Fruit fly (Drosophila melanogaster): Measurements from ENCODE around the gene Hand.

Hand gene

DNA sequence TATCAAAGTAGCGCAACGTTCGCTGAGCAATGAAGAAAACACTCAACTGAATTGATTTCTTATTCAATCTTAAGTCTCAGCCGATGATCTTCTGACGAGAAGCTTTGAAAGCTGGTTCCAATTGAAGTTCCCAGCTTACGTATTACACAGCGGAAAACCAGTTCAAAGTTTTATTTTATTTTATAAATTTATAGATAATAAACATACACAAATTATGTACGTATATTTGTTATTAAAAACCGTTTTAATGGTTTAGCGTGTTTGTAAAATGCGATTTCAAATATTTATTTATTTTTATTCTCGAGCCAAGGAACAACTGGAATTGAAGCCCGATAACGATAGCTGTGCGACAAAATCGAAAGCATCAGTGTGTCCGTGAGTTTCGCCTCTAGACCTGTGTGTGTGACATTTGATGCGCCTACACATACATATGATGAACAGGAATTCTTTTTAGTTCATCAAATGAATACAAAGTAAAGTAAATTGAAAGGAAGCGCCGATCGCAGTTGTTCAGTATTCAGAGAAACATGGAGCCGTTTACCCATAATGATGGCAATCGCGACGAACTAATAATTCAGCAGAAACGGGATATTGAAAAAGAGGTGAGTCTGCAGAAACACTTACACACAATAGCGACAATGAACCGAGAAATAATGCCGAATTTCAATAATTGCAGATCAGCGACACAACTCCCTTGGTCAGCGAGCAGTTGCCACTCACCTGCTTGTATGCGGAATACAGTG, 11.5 kb upstream of the Hand start, which contains the start of the genes CG5390 and CG4968:
CG5390 (minus strand) TSS at position 77 of the 743 bp plus-strand sequence.
CG4968 (plus strand) TSS at position 405 of the 743 bp plus-strand sequence.
- no peak for TF ChIP-seq Dll (optimal IDR thresholded peaks at IDR 0.05)
- no peak for TF ChIP-seq psq (optimal IDR thresholded peaks at IDR 0.05)
- TF ChIP-seq EcR (GFP tag; optimal IDR thresholded peaks at IDR 0.05) = no peak
- no peak for TF ChIP-seq CG8478 (optimal IDR thresholded peaks at IDR 0.05)
- no peak for TF ChIP-seq pan (optimal IDR thresholded peaks at IDR 0.05)
- no peak for TF ChIP-seq usp (GFP tag; optimal IDR thresholded peaks at IDR 0.05)

DNA sequence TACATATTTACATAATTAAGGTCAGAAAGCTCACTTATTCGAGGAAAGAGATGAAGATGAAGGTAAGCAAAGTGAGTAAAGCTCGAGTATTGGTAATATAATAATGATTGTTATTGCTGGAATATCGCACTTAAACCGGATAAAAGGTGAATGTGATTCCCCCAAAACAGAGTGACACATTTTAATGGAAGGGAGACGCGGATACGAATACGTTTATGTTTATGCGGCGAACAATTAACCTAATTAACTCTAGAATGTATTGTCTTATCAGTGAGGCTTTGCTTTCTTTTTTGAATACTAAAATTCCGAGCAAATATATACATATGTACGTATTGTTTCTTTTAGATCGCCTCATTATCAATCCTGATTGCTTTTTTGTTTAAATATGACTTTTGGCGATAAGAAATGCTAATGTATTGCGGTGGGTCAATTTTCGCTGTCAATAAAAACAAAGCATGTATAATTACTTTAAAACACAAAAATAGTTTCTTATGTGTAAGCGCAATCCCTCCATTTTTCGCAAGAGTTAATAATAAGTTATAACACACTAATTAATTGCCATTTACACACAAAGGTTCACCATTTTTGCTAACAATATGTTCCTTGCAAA, 10.5 kb upstream of the Hand start:
- TF ChIP-seq EcR (GFP tag; optimal IDR thresholded peaks at IDR 0.05) (no peak), CG8478 (optimal IDR thresholded peaks at IDR 0.05) (no peak), usp (GFP tag; optimal IDR thresholded peaks at IDR 0.05) (no peak), Dll (optimal IDR thresholded peaks at IDR 0.05) (no peak), psq (optimal IDR thresholded peaks at IDR 0.05) (no peak), pan (optimal IDR thresholded peaks at IDR 0.05) (no peak)

DNA sequence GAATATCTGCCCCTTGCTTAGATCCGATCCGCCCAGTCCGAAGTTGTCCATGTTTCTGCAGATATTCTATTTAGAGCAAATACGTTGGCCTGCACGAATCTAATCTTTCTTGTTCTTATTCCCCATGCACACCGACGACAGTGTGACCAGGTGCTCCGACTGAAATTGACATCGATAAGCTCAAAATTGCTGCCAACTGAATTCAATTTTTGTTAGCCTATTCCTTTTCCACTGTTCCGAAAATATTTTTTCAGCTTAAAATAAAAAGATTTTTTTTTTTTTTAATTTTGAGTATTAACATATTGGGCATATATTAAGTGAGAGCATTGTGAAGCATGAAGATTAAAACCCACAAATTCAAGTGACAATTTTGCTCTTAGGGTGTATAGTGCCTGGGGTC, 8.6 kb upstream of the Hand start, which contains the start of gene nmd:
nmd (minus strand) TSS at position 162 of the 400 bp plus-strand sequence.
- TF ChIP-seq Dll (optimal IDR thresholded peaks at IDR 0.05) = no peak
- TF ChIP-seq pan (optimal IDR thresholded peaks at IDR 0.05) = no peak
- no peak for TF ChIP-seq psq (optimal IDR thresholded peaks at IDR 0.05)
- TF ChIP-seq CG8478 (optimal IDR thresholded peaks at IDR 0.05) = no peak
- TF ChIP-seq EcR (GFP tag; optimal IDR thresholded peaks at IDR 0.05) = no peak
- no peak for TF ChIP-seq usp (GFP tag; optimal IDR thresholded peaks at IDR 0.05)

DNA sequence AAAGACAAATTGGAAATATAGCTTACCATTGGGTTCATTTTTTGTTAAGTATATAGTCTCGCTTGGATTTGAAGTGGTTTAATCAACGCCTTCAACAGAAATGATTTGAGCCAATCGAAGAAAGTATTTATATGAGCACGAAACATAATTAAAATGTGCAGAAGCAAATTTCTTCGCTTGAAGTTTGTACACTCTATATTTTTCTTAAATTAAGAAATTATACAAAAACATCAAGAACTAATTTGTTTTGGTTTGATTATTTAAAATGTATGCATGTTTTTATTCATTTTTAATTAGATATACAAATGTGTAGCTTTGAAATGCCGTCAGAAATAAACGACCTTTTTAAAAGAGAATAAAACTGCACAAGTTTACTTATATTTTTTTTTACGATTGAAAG, 6.7 kb upstream of the Hand start, which contains the start of gene CG13138:
CG13138 (minus strand) TSS at position 101 of the 400 bp plus-strand sequence.
- TF ChIP-seq CG8478 (optimal IDR thresholded peaks at IDR 0.05) (no peak), psq (optimal IDR thresholded peaks at IDR 0.05) (no peak), usp (GFP tag; optimal IDR thresholded peaks at IDR 0.05) (no peak), Dll (optimal IDR thresholded peaks at IDR 0.05) (no peak), pan (optimal IDR thresholded peaks at IDR 0.05) (no peak), EcR (GFP tag; optimal IDR thresholded peaks at IDR 0.05) (no peak)

DNA sequence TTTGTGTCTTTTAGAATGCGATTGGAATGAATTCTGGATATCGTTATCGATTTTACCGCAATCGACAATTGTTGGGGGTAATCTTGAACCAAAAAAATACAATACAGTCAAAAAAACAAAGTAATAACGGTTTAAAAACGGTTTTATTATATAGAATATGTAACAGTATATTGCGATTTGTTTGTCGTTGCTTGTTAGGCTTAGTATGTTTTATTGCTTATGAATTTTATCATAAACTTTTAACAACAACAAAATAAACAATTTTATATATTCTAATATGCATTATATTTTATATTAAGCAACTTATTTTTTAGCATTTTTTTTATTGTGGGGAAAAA, 4.6 kb upstream of the Hand start, which contains the start of gene CYLD:
CYLD (minus strand) TSS at position 38 of the 338 bp plus-strand sequence.
- TF ChIP-seq EcR (GFP tag; optimal IDR thresholded peaks at IDR 0.05) (no peak), pan (optimal IDR thresholded peaks at IDR 0.05) (no peak), Dll (optimal IDR thresholded peaks at IDR 0.05) (no peak), usp (GFP tag; optimal IDR thresholded peaks at IDR 0.05) (no peak), CG8478 (optimal IDR thresholded peaks at IDR 0.05) (no peak), psq (optimal IDR thresholded peaks at IDR 0.05) (no peak)

DNA sequence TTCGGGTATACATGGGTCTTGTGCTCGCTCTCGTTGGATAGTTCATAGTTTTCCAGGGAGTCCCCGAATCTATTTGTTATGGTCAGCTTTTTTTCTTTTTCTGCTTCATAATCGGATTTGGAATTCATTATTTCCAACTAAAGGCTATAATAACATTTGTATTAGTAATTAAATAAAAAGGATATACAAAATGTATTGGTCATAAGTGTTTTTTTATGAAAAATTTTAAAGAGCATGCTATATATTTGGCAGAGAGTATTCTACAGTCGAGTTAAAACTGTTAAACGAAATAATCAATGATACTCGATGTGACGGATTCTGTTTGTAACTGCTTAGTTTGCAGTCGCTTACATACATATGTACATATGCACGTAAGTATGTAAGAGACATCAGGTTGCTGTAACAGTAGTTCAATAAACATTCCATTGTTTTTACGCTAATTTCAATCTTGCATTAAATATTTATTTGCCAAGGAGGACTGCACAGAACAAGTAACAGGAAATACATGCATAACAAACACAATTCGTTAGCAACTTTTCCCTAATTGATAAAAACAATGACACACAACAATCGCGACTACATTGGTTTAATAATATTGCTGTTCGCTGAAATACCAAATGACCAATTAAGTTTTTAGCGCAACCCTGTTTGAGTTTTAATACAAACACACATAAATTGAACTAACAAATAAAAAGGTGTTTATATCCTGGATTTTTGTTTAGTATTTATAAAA, 4.1 kb upstream of the Hand start:
- no peak for TF ChIP-seq Dll (optimal IDR thresholded peaks at IDR 0.05)
- TF ChIP-seq EcR (GFP tag; optimal IDR thresholded peaks at IDR 0.05) = no peak
- TF ChIP-seq pan (optimal IDR thresholded peaks at IDR 0.05) = no peak
- no peak for TF ChIP-seq usp (GFP tag; optimal IDR thresholded peaks at IDR 0.05)
- TF ChIP-seq psq (optimal IDR thresholded peaks at IDR 0.05) = no peak
- TF ChIP-seq CG8478 (optimal IDR thresholded peaks at IDR 0.05) = no peak

DNA sequence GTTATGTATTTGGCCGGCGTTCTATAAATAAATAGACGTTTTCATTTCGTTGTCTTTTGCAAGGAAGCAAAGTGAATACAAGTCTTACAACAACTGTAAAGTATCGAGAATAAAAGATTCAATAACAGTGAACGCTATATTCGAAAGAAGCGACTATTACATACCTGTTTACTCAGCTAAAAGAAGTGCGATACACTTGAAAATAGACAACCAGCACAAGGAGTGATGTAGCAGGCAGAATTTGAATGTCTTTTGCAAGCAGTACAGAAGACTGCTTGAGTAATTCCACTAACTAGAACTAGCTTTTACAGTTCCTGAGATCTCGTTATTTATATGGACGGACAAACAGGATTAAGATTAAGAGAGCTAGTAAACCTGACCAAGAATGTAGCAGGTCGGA, 3.1 kb upstream of the Hand start:
- TF ChIP-seq psq (optimal IDR thresholded peaks at IDR 0.05) (no peak), CG8478 (optimal IDR thresholded peaks at IDR 0.05) (no peak), Dll (optimal IDR thresholded peaks at IDR 0.05) (no peak), EcR (GFP tag; optimal IDR thresholded peaks at IDR 0.05) (no peak), pan (optimal IDR thresholded peaks at IDR 0.05) (no peak), usp (GFP tag; optimal IDR thresholded peaks at IDR 0.05) (no peak)

DNA sequence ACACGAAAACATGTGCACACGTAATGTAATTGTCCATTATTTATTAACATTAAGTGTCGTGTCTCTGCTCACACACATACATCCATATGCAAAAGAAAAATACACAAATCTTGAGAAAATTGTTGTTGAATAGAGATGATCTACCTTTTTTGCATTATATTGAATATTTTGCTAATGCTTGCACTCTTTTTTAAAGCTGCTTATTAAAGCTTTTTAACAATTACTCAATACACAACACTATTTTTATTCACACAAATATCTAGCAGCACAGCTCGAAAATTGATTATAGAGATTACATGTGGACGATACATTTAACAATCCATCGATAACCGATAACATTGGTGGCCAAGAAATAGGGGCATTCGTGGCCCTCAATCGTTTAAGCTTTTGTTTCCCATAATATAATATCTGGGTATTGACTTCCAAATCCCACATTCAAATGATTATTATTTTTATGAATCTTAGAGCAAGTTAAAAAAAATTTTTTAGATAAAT, 3.1 kb downstream of the Hand start, which contains the start of gene Ufd4:
Ufd4 (minus strand) TSS at position 300 of the 495 bp plus-strand sequence.
- no peak for TF ChIP-seq CG8478 (optimal IDR thresholded peaks at IDR 0.05)
- no peak for TF ChIP-seq psq (optimal IDR thresholded peaks at IDR 0.05)
- TF ChIP-seq EcR (GFP tag; optimal IDR thresholded peaks at IDR 0.05) = no peak
- no peak for TF ChIP-seq pan (optimal IDR thresholded peaks at IDR 0.05)

DNA sequence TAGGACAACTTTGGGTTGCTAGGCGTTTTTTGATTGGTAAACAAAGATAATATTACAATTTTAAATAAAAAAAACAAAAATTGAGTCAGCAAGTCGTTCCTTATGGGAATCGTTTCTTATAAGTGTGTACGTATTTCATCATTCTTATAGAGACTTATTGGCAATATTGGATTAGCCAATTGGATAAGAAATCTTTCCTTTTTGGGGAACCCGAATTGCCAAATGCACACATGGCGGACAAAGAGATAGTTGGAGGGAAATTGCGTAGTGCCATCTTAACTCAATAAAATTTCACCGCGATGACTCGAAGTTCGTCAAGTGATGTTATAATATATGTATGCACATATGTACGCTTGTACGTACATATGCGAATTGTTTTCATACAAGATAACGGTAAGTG, 3.9 kb downstream of the Hand start:
- TF ChIP-seq psq (optimal IDR thresholded peaks at IDR 0.05) (no peak), EcR (GFP tag; optimal IDR thresholded peaks at IDR 0.05) (no peak), CG8478 (optimal IDR thresholded peaks at IDR 0.05) (no peak), usp (GFP tag; optimal IDR thresholded peaks at IDR 0.05) (no peak), pan (optimal IDR thresholded peaks at IDR 0.05) (no peak), Dll (optimal IDR thresholded peaks at IDR 0.05) (no peak)

DNA sequence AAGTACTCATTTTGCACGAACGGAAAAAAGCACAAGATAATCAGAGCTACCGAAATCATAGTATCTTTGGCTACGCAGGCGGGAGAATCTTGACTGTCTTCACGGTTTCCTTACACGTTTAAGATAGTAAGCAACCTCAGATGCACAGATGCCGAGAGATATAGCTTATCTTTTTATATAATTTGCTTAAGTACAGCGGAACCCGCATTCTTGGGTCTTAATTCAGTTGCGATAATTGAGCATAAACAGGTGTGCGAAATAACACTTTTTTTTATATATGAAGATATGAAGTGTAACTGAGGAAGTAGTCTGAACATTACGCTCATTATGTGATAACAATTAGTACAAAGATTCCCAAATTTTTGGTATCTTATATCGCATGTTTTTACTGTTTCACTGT, 14.4 kb downstream of the Hand start, which contains the start of gene CG34043:
CG34043 (minus strand) TSS at position 101 of the 400 bp plus-strand sequence.
- TF ChIP-seq EcR (GFP tag; optimal IDR thresholded peaks at IDR 0.05) (no peak), Dll (optimal IDR thresholded peaks at IDR 0.05) (no peak), usp (GFP tag; optimal IDR thresholded peaks at IDR 0.05) (no peak), pan (optimal IDR thresholded peaks at IDR 0.05) (no peak), CG8478 (optimal IDR thresholded peaks at IDR 0.05) (no peak), psq (optimal IDR thresholded peaks at IDR 0.05) (no peak)

DNA sequence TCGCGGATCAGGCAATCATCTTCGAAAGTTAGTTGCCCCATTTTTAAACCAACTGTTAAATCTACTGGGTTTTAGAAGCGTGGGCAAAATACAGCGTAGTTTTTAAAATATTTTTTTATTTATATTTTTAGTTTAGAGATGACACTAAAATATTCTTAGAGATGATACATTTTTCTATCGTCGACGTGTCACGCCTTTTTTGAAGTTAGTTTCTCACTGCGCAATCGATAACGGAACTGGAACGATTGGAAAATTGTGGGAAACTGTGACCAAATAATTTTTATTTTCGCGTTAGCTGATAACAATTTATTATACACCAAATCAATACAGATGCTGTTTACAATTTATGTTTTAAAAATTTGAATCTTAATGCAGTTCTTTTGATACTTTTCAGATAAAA, 16.5 kb downstream of the Hand start, which contains the start of gene Utx:
Utx (minus strand) TSS at position 154 of the 400 bp plus-strand sequence.
- TF ChIP-seq CG8478 (optimal IDR thresholded peaks at IDR 0.05) (no peak), psq (optimal IDR thresholded peaks at IDR 0.05) (no peak), pan (optimal IDR thresholded peaks at IDR 0.05) (no peak), Dll (optimal IDR thresholded peaks at IDR 0.05) (no peak), usp (GFP tag; optimal IDR thresholded peaks at IDR 0.05) (no peak), EcR (GFP tag; optimal IDR thresholded peaks at IDR 0.05) (no peak)

Data from whole organism.